Fruit fly (Drosophila melanogaster): ENCODE measurements around the gene Nrx-1.

Gene Nrx-1

DNA sequence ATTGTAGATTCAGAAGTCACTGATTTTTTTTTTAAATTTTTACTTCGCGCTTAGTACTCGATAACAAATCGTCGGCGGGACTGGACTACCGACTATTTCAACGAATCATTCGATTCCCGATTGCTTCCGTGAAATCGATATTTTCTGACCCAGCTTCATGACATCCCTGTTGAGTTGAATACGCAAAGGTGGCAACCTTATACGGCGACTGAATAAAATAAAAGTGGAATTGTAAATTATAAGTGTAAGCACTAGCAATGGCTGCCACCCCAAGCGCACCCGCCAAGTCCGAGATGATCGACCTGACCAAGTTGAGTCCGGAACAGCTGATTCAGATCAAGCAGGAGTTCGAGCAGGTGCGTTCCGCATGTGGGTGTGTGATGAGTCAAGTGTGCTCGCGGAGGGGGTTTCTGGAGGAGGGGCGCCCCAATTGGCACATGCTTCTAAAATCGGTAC lies 18.8 kb downstream of the Nrx-1 start, which contains the start of gene Pfdn5 (continued):
- TF ChIP-seq CG14667 (GFP tag; IDR thresholded peaks at IDR 0.05) (no peak), pb (GFP tag; optimal IDR thresholded peaks at IDR 0.05) (no peak), CG6813 (GFP tag; optimal IDR thresholded peaks at IDR 0.05) (no peak), CG7839 (tag; optimal IDR thresholded peaks at IDR 0.05) (no peak), Bgb (GFP tag; IDR thresholded peaks at IDR 0.05; ENCODE audit: partially characterized antibody) (peak; percentile 91), CG7745 (tag; optimal IDR thresholded peaks at IDR 0.05) (no peak), Rx (GFP tag; IDR thresholded peaks at IDR 0.05) (no peak), CG7271 (tag; optimal IDR thresholded peaks at IDR 0.05) (no peak), repo (GFP tag; optimal IDR thresholded peaks at IDR 0.05) (no peak), crp (GFP tag; optimal IDR thresholded peaks at IDR 0.05) (peak in 1 of 2 experiments; percentile 38), phol (tag; optimal IDR thresholded peaks at IDR 0.05) (peak; percentile 53), YL-1 (GFP tag; optimal IDR thresholded peaks at IDR 0.05) (peak; percentile 84), hkb (optimal IDR thresholded peaks at IDR 0.05) (no peak), hkb (GFP tag; IDR thresholded peaks at IDR 0.05) (no peak), CG31388 (GFP tag; optimal IDR thresholded peaks at IDR 0.05) (no peak), unc-4 (GFP tag; IDR thresholded peaks at IDR 0.05; ENCODE audit: partially characterized antibody) (peak; percentile 78), ab (GFP tag; optimal IDR thresholded peaks at IDR 0.05) (no peak), lilli (GFP tag; optimal IDR thresholded peaks at IDR 0.05) (no peak), CG10565 (GFP tag; optimal IDR thresholded peaks at IDR 0.05) (no peak), croc (GFP tag; conservative IDR thresholded peaks at IDR 0.05) (no peak), stwl (tag; optimal IDR thresholded peaks at IDR 0.05) (peak; percentile 95), Dp (GFP tag; optimal IDR thresholded peaks at IDR 0.05) (peak; percentile 93), E2f2 (GFP tag; IDR thresholded peaks at IDR 0.05) (peak; percentile 96), Fer1 (GFP tag; optimal IDR thresholded peaks at IDR 0.05) (no peak), CG4617 (GFP tag; optimal IDR thresholded peaks at IDR 0.05; ENCODE audit: borderline replicate concordance) (peak; percentile 94), zen (tag; optimal IDR thresholded peaks at IDR 0.05) (no peak), CG13624 (GFP tag; optimal IDR thresholded peaks at IDR 0.05) (peak; percentile 38)

DNA sequence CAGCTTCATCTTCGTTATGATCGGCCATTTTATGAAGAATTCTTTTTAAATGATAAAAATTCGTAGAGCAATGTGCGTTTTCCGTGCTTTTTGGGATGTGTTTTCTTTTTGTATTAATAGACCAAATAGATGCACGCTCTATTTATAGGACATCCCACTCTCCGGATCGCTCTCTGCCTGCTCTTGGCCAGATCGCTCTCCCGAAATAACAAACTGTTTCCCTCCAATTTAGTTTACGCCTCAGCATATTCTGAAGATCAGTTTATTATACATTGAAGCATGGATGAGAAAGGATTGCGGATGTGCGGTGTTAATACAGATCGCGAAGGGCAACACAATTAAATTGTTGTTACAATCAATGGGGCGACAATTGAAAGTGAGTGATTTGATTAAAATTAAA lies 20.5 kb downstream of the Nrx-1 start, which contains the start of gene CG5376:
Gene CG5376 (minus strand): TSS at position 101 of the 400 bp plus-strand sequence.
- no peak for TF ChIP-seq emc (GFP tag; optimal IDR thresholded peaks at IDR 0.05)
- no peak for TF ChIP-seq CG18262 (tag; optimal IDR thresholded peaks at IDR 0.05)
- TF ChIP-seq tin (GFP tag; optimal IDR thresholded peaks at IDR 0.05) = no peak
- peak; percentile 12 to 13 for TF ChIP-seq Trl (optimal IDR thresholded peaks at IDR 0.05)
- no peak for TF ChIP-seq Trl (GFP tag; optimal IDR thresholded peaks at IDR 0.05)

DNA sequence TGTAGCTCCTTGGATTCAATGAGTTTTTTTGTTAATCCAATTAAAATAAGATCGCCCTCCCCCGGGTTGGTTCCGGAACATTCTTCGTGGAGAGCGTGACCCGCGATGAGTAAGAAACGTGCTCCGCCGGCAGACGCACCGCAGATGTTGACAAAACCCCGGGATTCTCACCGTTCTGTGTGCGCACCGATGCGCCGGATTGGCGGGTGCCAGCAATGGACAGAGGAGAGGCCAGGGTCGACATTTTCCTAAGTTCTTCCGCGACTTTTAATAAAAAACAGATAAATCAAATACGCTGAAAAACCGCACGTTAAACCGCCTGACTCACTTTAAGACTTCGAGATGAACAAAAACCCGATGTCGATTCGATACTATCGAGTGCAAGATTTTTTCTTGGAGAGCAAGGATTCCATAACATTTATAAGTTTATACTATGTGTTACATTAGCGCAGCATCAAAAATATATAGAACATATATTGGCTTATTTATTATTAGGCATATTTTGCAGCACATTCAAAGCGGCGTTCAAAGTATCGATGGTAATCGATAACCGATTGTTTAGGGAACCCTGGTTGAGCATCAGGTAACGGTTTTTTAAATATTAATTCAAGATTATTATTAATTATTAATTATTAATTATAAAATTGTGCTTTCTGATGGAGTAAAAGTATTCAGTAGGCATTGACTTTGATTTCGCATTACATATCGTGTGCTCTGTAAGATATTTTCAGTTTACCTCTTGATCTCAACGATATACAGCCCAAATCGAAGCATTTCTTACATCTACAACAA lies 23.0 kb downstream of the Nrx-1 start, which contains the start of the genes CCT1 and tHMG1:
Gene CCT1 (minus strand): TSS at position 352 of the 792 bp plus-strand sequence.
Gene tHMG1 (plus strand): TSS at position 742 of the 792 bp plus-strand sequence.
- TF ChIP-seq CG9437 (GFP tag; optimal IDR thresholded peaks at IDR 0.05) (peak; percentile 3), CG10462 (GFP tag; optimal IDR thresholded peaks at IDR 0.05) (no peak), gt (GFP tag; IDR thresholded peaks at IDR 0.05) (no peak), ERR (GFP tag; optimal IDR thresholded peaks at IDR 0.05) (no peak), peb (GFP tag; IDR thresholded peaks at IDR 0.05) (no peak), E2f1 (GFP tag; IDR thresholded peaks at IDR 0.05) (no peak), Hr78 (GFP tag; optimal IDR thresholded peaks at IDR 0.05) (no peak), CG3065 (GFP tag; optimal IDR thresholded peaks at IDR 0.05) (no peak), Six4 (GFP tag; optimal IDR thresholded peaks at IDR 0.05) (no peak), Dek (tag; optimal IDR thresholded peaks at IDR 0.05) (no peak), CTCF (GFP tag; optimal IDR thresholded peaks at IDR 0.05) (no peak), gcm (GFP tag; optimal IDR thresholded peaks at IDR 0.05) (no peak), Deaf1 (tag; optimal IDR thresholded peaks at IDR 0.05) (no peak), vnd (GFP tag; IDR thresholded peaks at IDR 0.05; ENCODE audit: partially characterized antibody) (peak; percentile 97), CG7928 (GFP tag; optimal IDR thresholded peaks at IDR 0.05) (peak; percentile 93), Taf1 (GFP tag; IDR thresholded peaks at IDR 0.05) (no peak), CG8359 (GFP tag; optimal IDR thresholded peaks at IDR 0.05; ENCODE audit: borderline replicate concordance) (no peak)

Measured in whole organism, embryonic.